Fruit fly (Drosophila melanogaster) whole organism, embryonic: ENCODE results near the gene RpS17.

Experiments used
- Atf6 ChIP-seq: fragments of 200-800 bp; sonication (Bioruptor generic); IDR thresholded peaks from 2 replicates; pipeline ENCODE4 v1.3.6; 2022; ENCODE audit warnings: missing biosample characterization, missing genetic modification characterization
- CG10565 ChIP-seq: fragments of 200-800 bp; sonication (Bioruptor generic); optimal IDR thresholded peaks from 3 replicates; lab custom pipeline; 2016; ENCODE audit warnings: missing biosample characterization, mild to moderate bottlenecking, missing genetic modification characterization
- CG10979 ChIP-seq: fragments of 200-800 bp; sonication (Bioruptor generic); optimal IDR thresholded peaks from 2 replicates; lab custom pipeline; 2018; ENCODE audit warnings: missing biosample characterization, mild to moderate bottlenecking, missing genetic modification characterization, moderate library complexity
- CG13296 ChIP-seq: fragments of 200-800 bp; sonication (Bioruptor generic); optimal IDR thresholded peaks from 3 replicates; lab custom pipeline; 2018; ENCODE audit warnings: missing biosample characterization, mild to moderate bottlenecking, missing genetic modification characterization
- CG14050 ChIP-seq: fragments of 200-800 bp; sonication (Bioruptor generic); IDR thresholded peaks from 3 replicates; pipeline ENCODE4 v1.3.6; 2022; ENCODE audit warnings: missing biosample characterization, missing genetic modification characterization
- CG15479 ChIP-seq: fragments of 200-800 bp; sonication (Bioruptor generic); optimal IDR thresholded peaks from 3 replicates; lab custom pipeline; 2019; ENCODE audit warnings: missing biosample characterization, mild to moderate bottlenecking, missing genetic modification characterization, moderate library complexity
- CG15514 ChIP-seq: fragments of 200-800 bp; sonication (Bioruptor generic); optimal IDR thresholded peaks from 3 replicates; lab custom pipeline; 2017; ENCODE audit warnings: missing biosample characterization, missing genetic modification characterization, mild to moderate bottlenecking, moderate library complexity, missing genetic modification reagents
- CG16863 ChIP-seq: fragments of 200-800 bp; sonication (Bioruptor generic); optimal IDR thresholded peaks from 3 replicates; lab custom pipeline; 2016; ENCODE audit warnings: missing biosample characterization, missing genetic modification characterization
- CG17359 ChIP-seq: fragments of 200-800 bp; sonication (Bioruptor generic); optimal IDR thresholded peaks from 3 replicates; lab custom pipeline; 2018; ENCODE audit warnings: missing biosample characterization, mild to moderate bottlenecking, missing genetic modification characterization, moderate library complexity
- CG1832 ChIP-seq: fragments of 200-800 bp; sonication (Bioruptor generic); optimal IDR thresholded peaks from 2 replicates; lab custom pipeline; 2017; ENCODE audit warnings: missing biosample characterization, mild to moderate bottlenecking, missing genetic modification characterization, inconsistent platforms
- CG18764 ChIP-seq: fragments of 200-800 bp; sonication (Bioruptor generic); optimal IDR thresholded peaks from 3 replicates; lab custom pipeline; 2016; ENCODE audit warnings: missing biosample characterization, missing genetic modification characterization
- CG30403 ChIP-seq: fragments of 200-800 bp; sonication (Bioruptor generic); optimal IDR thresholded peaks from 3 replicates; lab custom pipeline; 2016; ENCODE audit warnings: missing biosample characterization, missing genetic modification characterization
- CG4820 ChIP-seq: fragments of 200-800 bp; sonication (Bioruptor generic); optimal IDR thresholded peaks from 3 replicates; lab custom pipeline; 2016; ENCODE audit warnings: missing biosample characterization, missing genetic modification characterization
- CG4854 ChIP-seq: fragments of 200-800 bp; sonication (Bioruptor generic); optimal IDR thresholded peaks from 2 replicates; lab custom pipeline; 2016; ENCODE audit warnings: missing biosample characterization, missing genetic modification characterization, inconsistent platforms
- CG7556 ChIP-seq: fragments of 200-800 bp; sonication (Bioruptor generic); optimal IDR thresholded peaks from 2 replicates; lab custom pipeline; 2017; ENCODE audit warnings: missing biosample characterization, mild to moderate bottlenecking, missing genetic modification characterization
- CG7963 ChIP-seq: fragments of 200-800 bp; sonication (Bioruptor generic); IDR thresholded peaks from 3 replicates; pipeline ENCODE4 v1.3.6; 2022; ENCODE audit warnings: missing biosample characterization, missing genetic modification characterization; ENCODE audit not compliant: partially characterized antibody
- CG7987 ChIP-seq: fragments of 200-800 bp; sonication (Bioruptor generic); optimal IDR thresholded peaks from 2 replicates; lab custom pipeline; 2018; ENCODE audit warnings: missing biosample characterization, mild to moderate bottlenecking, missing genetic modification characterization, moderate library complexity
- CG9727 ChIP-seq: fragments of 200-800 bp; sonication (Bioruptor generic); optimal IDR thresholded peaks from 3 replicates; lab custom pipeline; 2017; ENCODE audit warnings: missing biosample characterization, mild to moderate bottlenecking, missing genetic modification characterization
- CG9876 ChIP-seq: fragments of 200-800 bp; sonication (Bioruptor generic); optimal IDR thresholded peaks from 2 replicates; lab custom pipeline; 2016; ENCODE audit warnings: missing biosample characterization, missing genetic modification characterization
- CHES-1-like ChIP-seq: fragments of 200-800 bp; sonication (Bioruptor generic); optimal IDR thresholded peaks from 2 replicates; lab custom pipeline; 2016; ENCODE audit warnings: missing biosample characterization, missing genetic modification characterization
- CTCF ChIP-seq: fragments of 200-800 bp; sonication (Bioruptor generic); optimal IDR thresholded peaks from 2 replicates; lab custom pipeline; 2017; ENCODE audit warnings: missing biosample characterization, mild to moderate bottlenecking, missing genetic modification characterization, moderate library complexity
- Dip3 ChIP-seq: fragments of 200-800 bp; sonication (Bioruptor generic); optimal IDR thresholded peaks from 3 replicates; lab custom pipeline; 2016; ENCODE audit warnings: missing biosample characterization, missing genetic modification characterization
- Mad ChIP-seq: fragments of 200-800 bp; sonication (Bioruptor generic); optimal IDR thresholded peaks from 2 replicates; lab custom pipeline; 2016; ENCODE audit warnings: missing biosample characterization, missing genetic modification characterization
- Med ChIP-seq: fragments of 200-800 bp; sonication (Bioruptor generic); peaks from one replicate; lab custom pipeline; 2016; ENCODE audit warnings: missing biosample characterization, missing genetic modification characterization, mild to moderate bottlenecking, inconsistent platforms, moderate library complexity
- Meics ChIP-seq: fragments of 200-800 bp; sonication (Bioruptor generic); optimal IDR thresholded peaks from 2 replicates; lab custom pipeline; 2017; ENCODE audit warnings: missing biosample characterization, mild to moderate bottlenecking, missing genetic modification characterization
- NC2β ChIP-seq: fragments of 200-800 bp; sonication (Bioruptor generic); optimal IDR thresholded peaks from 2 replicates; lab custom pipeline; 2016; ENCODE audit warnings: missing biosample characterization, missing genetic modification characterization
- Rx ChIP-seq: fragments of 200-800 bp; sonication (Bioruptor generic); IDR thresholded peaks from 2 replicates; pipeline ENCODE4 v1.3.6; 2022; ENCODE audit warnings: missing biosample characterization, missing genetic modification characterization
- Trl ChIP-seq, 3 experiments: fragments of >200 bp in 2 of 3; fragments of 200-800 bp in 1 of 3; sonication (Bioruptor generic) in 1 of 3; optimal IDR thresholded peaks; 2 replicates in 1 of 3; 3 replicates in 2 of 3; lab custom pipeline; 2016 to 2017; ENCODE audit warnings: missing biosample characterization in 1 of 3, missing genetic modification characterization in 1 of 3
- Vsx1 ChIP-seq: fragments of 200-800 bp; sonication (Bioruptor generic); optimal IDR thresholded peaks from 2 replicates; lab custom pipeline; 2017; ENCODE audit warnings: missing biosample characterization, mild to moderate bottlenecking, missing genetic modification characterization, missing genetic modification reagents
- bbx ChIP-seq: fragments of 200-800 bp; sonication (Bioruptor generic); IDR thresholded peaks from 2 replicates; pipeline ENCODE4 v1.3.6; 2022; ENCODE audit warnings: missing biosample characterization, missing genetic modification characterization; ENCODE audit not compliant: partially characterized antibody
- cg ChIP-seq: fragments of 200-800 bp; sonication (Bioruptor generic); optimal IDR thresholded peaks from 3 replicates; lab custom pipeline; 2019; ENCODE audit warnings: missing biosample characterization, mild to moderate bottlenecking, missing genetic modification characterization, moderate library complexity
- chinmo ChIP-seq: fragments of 200-800 bp; sonication (Bioruptor generic); IDR thresholded peaks from 4 replicates; pipeline ENCODE4 v1.3.6; 2022; ENCODE audit warnings: missing biosample characterization, missing genetic modification characterization; ENCODE audit not compliant: partially characterized antibody
- eyg ChIP-seq: fragments of 200-800 bp; sonication (Bioruptor generic); optimal IDR thresholded peaks from 3 replicates; lab custom pipeline; 2016; ENCODE audit warnings: missing biosample characterization, missing genetic modification characterization
- jing ChIP-seq: fragments of 200-800 bp; sonication (Bioruptor generic); optimal IDR thresholded peaks from 2 replicates; lab custom pipeline; 2018; ENCODE audit warnings: missing biosample characterization, mild to moderate bottlenecking, missing genetic modification characterization
- kay ChIP-seq: fragments of 200-800 bp; sonication (Bioruptor generic); optimal IDR thresholded peaks from 2 replicates; lab custom pipeline; 2016; ENCODE audit warnings: missing biosample characterization, missing genetic modification characterization
- otp ChIP-seq: fragments of 200-800 bp; sonication (Bioruptor generic); IDR thresholded peaks from 3 replicates; pipeline ENCODE4, ENCODE4 v1.3.6; 2022; ENCODE audit warnings: missing biosample characterization, missing genetic modification characterization
- pb ChIP-seq: fragments of 200-800 bp; sonication (Bioruptor generic); optimal IDR thresholded peaks from 3 replicates; lab custom pipeline; 2016; ENCODE audit warnings: missing biosample characterization, missing genetic modification characterization
- row ChIP-seq: fragments of 200-800 bp; sonication (Bioruptor generic); IDR thresholded peaks from 3 replicates; pipeline ENCODE4 v1.3.6; 2022; ENCODE audit warnings: missing biosample characterization, missing genetic modification characterization
- sens ChIP-seq: fragments of 200-800 bp; sonication (Bioruptor generic); peaks from one replicate; lab custom pipeline; 2016; ENCODE audit warnings: missing biosample characterization, missing genetic modification characterization
- slp2 ChIP-seq: fragments of 200-800 bp; sonication (Bioruptor generic); optimal IDR thresholded peaks from 2 replicates; lab custom pipeline; 2016; ENCODE audit warnings: missing biosample characterization, missing genetic modification characterization
- sr ChIP-seq: fragments of 200-800 bp; sonication (Bioruptor generic); IDR thresholded peaks from 3 replicates; pipeline ENCODE4 v1.3.6; 2022; ENCODE audit warnings: missing biosample characterization, missing genetic modification characterization
- ssp ChIP-seq: fragments of 200-800 bp; sonication (Bioruptor generic); IDR thresholded peaks from 2 replicates; pipeline ENCODE4 v1.3.6; 2022; ENCODE audit warnings: missing biosample characterization, missing genetic modification characterization

Gene RpS17

dm6 chr3L:9401354-9402156 lies 28.1 kb downstream of the RpS17 start (continued):
- no peak for TF ChIP-seq Dip3
- TF ChIP-seq CG17359 (tag; lab: Kevin White, UChicago) = no peak
- TF ChIP-seq CG9727 (GFP tag; lab: Kevin White, UChicago) = no peak
- no peak for TF ChIP-seq row (GFP tag; lab: Robert Waterston, UW)
- no peak for TF ChIP-seq CG13296 (GFP tag; lab: Kevin White, UChicago)
- TF ChIP-seq CG16863 (GFP tag; lab: Kevin White, UChicago) = no peak
- no peak for TF ChIP-seq CG7556 (GFP tag; lab: Kevin White, UChicago)
- no peak for TF ChIP-seq ssp
- TF ChIP-seq pb = no peak
- TF ChIP-seq CG4854 = no peak
- no peak for TF ChIP-seq CG4820 (GFP tag; lab: Kevin White, UChicago)
- no peak for TF ChIP-seq CG18764 (GFP tag; lab: Kevin White, UChicago)
- no peak for TF ChIP-seq Mad (GFP tag; lab: Kevin White, UChicago)
- TF ChIP-seq Vsx1 (GFP tag; lab: Kevin White, UChicago) = no peak
- TF ChIP-seq CHES-1-like (GFP tag; lab: Kevin White, UChicago) = no peak
- TF ChIP-seq CG10979 (tag; lab: Kevin White, UChicago) = no peak

dm6 chr3L:9400697-9401353 lies 28.8 kb downstream of the RpS17 start:
- peak; percentile 67; the same call in 2 of the 4 replicates for TF ChIP-seq chinmo (GFP tag; lab: Robert Waterston, UW)
- no peak for TF ChIP-seq CTCF (GFP tag; lab: Kevin White, UChicago)
- TF ChIP-seq CG15514 (GFP tag; lab: Kevin White, UChicago) = peak; percentile 60
- TF ChIP-seq Med = peak; percentile 71
- no peak for TF ChIP-seq slp2 (GFP tag; lab: Kevin White, UChicago)
- TF ChIP-seq CHES-1-like (GFP tag; lab: Kevin White, UChicago) = peak; percentile 20
- peak; percentile 71 for TF ChIP-seq sens
- 0 out of 3 replicates have a peak, but pooled peaks have one; percentile 17 for TF ChIP-seq sr (GFP tag; lab: Robert Waterston, UW)
- peak; percentile 26 for TF ChIP-seq kay (GFP tag; lab: Kevin White, UChicago)
- TF ChIP-seq cg (GFP tag; lab: Kevin White, UChicago) = peak; percentile 84
- TF ChIP-seq CG1832 (GFP tag; lab: Kevin White, UChicago) = peak; percentile 3
- no peak for TF ChIP-seq CG15479 (GFP tag; lab: Kevin White, UChicago)
- TF ChIP-seq CG14050 (GFP tag; lab: Robert Waterston, UW) = peak; percentile 74; the same call in 2 of the 3 replicates
- no peak for TF ChIP-seq Meics (GFP tag; lab: Kevin White, UChicago)
- peak; percentile 55 to 74 for TF ChIP-seq Trl (optimal IDR thresholded peaks at IDR 0.05; lab: Kevin White, UChicago)
- no peak for TF ChIP-seq Trl (GFP tag; optimal IDR thresholded peaks at IDR 0.05; lab: Kevin White, UChicago)

DNA sequence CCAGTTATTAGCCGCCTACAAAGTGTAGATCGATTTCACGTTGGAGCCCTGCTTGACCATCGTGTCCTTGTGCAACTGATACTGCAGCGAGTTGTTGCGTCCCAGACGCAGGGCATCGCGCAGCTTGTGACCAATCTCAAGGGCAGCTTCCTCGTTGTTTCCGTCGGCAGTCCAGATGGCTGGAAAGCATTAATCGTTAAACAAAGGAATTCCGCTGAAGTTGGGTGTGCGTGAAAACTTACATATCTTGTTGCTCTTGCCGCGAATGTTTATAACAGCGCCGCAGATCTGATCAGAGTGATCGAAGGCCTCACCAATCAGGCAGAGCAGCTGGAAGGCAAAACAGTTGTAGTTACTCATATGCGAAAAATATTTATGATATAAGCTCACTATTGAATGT lies 29.8 kb downstream of the RpS17 start:
- TF ChIP-seq bbx (GFP tag; lab: Robert Waterston, UW) (0 out of 2 replicates have a peak, but pooled peaks have one; percentile 9), CG7963 (GFP tag; lab: Robert Waterston, UW) (no peak), Rx (GFP tag; lab: Robert Waterston, UW) (no peak), CG30403 (GFP tag; lab: Kevin White, UChicago) (no peak), CG7987 (GFP tag; lab: Kevin White, UChicago) (no peak), CG9876 (no peak), Atf6 (0 out of 2 replicates have a peak, but pooled peaks have one; percentile 30), NC2β (GFP tag; lab: Kevin White, UChicago) (no peak), eyg (GFP tag; lab: Kevin White, UChicago) (no peak), jing (GFP tag; lab: Kevin White, UChicago) (no peak), otp (no peak), CG10565 (GFP tag; lab: Kevin White, UChicago) (no peak)
